Worm (Caenorhabditis elegans) whole organism, L2 larva: ENCODE results near the gene F08D12.7.

ENCODE experiments used
- C34F6.9 ChIP-seq: fragments of 150-350 bp; optimal IDR thresholded peaks from 2 replicates; lab custom pipeline; 2014; ENCODE audit warnings: missing biosample characterization, missing genetic modification characterization
- F13H6.1 ChIP-seq: sonication (generic microtip); optimal IDR thresholded peaks from 2 replicates; lab custom pipeline; 2016; ENCODE audit warnings: missing genetic modification characterization, missing compliant biosample characterization
- R02D3.7 ChIP-seq: fragments of 150-350 bp; optimal IDR thresholded peaks from 2 replicates; lab custom pipeline; 2014; ENCODE audit warnings: missing biosample characterization, missing genetic modification characterization
- ZK546.5 ChIP-seq: sonication (generic microtip); optimal IDR thresholded peaks from 2 replicates; lab custom pipeline; 2017; ENCODE audit warnings: missing biosample characterization, missing genetic modification characterization
- alr-1 ChIP-seq: fragments of 150-350 bp; optimal IDR thresholded peaks from 2 replicates; lab custom pipeline; 2014; ENCODE audit warnings: missing biosample characterization, missing genetic modification characterization
- blmp-1 ChIP-seq: sonication (generic microtip); optimal IDR thresholded peaks from 2 replicates; lab custom pipeline; 2017; ENCODE audit warnings: missing genetic modification characterization, mild to moderate bottlenecking, missing compliant biosample characterization, antibody characterized with exemption, moderate library complexity; ENCODE audit not compliant: insufficient read depth
- ceh-82 ChIP-seq: fragments of 150-350 bp; optimal IDR thresholded peaks from 2 replicates; lab custom pipeline; 2014; ENCODE audit warnings: missing biosample characterization, missing genetic modification characterization
- crh-2 ChIP-seq: sonication (generic microtip); optimal IDR thresholded peaks from 2 replicates; lab custom pipeline; 2017; ENCODE audit warnings: missing biosample characterization, missing genetic modification characterization
- dmd-4 ChIP-seq: sonication (generic microtip); optimal IDR thresholded peaks from 2 replicates; lab custom pipeline; 2017; ENCODE audit warnings: missing biosample characterization, missing genetic modification characterization
- egl-27 ChIP-seq: sonication (generic microtip); optimal IDR thresholded peaks from 3 replicates; lab custom pipeline; 2017; ENCODE audit warnings: missing biosample characterization, missing genetic modification reagents, missing genetic modification characterization
- elt-1 ChIP-seq: fragments of 150-350 bp; optimal IDR thresholded peaks from 2 replicates; lab custom pipeline; 2014; ENCODE audit warnings: missing biosample characterization, missing genetic modification characterization
- fos-1 ChIP-seq: fragments of 150-350 bp; optimal IDR thresholded peaks from 2 replicates; lab custom pipeline; 2014; ENCODE audit warnings: missing biosample characterization, missing genetic modification characterization
- gmeb-1 ChIP-seq: fragments of 150-350 bp; optimal IDR thresholded peaks from 2 replicates; lab custom pipeline; 2014; ENCODE audit warnings: missing biosample characterization, missing genetic modification characterization
- lin-11 ChIP-seq: fragments of 150-350 bp; sonication (generic microtip); optimal IDR thresholded peaks from 2 replicates; lab custom pipeline; 2014; ENCODE audit warnings: missing biosample characterization, missing genetic modification characterization, inconsistent platforms, mixed read lengths
- lin-13 ChIP-seq: fragments of 150-350 bp; optimal IDR thresholded peaks from 2 replicates; lab custom pipeline; 2014; ENCODE audit warnings: missing biosample characterization, missing genetic modification reagents, missing genetic modification characterization
- lin-39 ChIP-seq: fragments of 150-350 bp; optimal IDR thresholded peaks from 2 replicates; lab custom pipeline; 2014; ENCODE audit warnings: missing biosample characterization, missing genetic modification reagents, missing genetic modification characterization
- lsy-2 ChIP-seq, 2 experiments: fragments of 150-350 bp in 1 of 2; sonication (generic microtip) in 1 of 2; optimal IDR thresholded peaks; 2 replicates each; lab custom pipeline; 2014 to 2017; ENCODE audit warnings: missing biosample characterization in 2 of 2, missing genetic modification characterization in 2 of 2
- mbf-1 ChIP-seq: sonication (generic microtip); optimal IDR thresholded peaks from 2 replicates; lab custom pipeline; 2017; ENCODE audit warnings: missing biosample characterization, missing genetic modification characterization
- mdl-1 ChIP-seq, 2 experiments: fragments of 150-350 bp in 1 of 2; sonication (generic microtip) in 1 of 2; optimal IDR thresholded peaks; 2 replicates each; lab custom pipeline; 2017; ENCODE audit warnings: missing biosample characterization in 2 of 2, missing genetic modification characterization in 2 of 2
- nhr-10 ChIP-seq: sonication (generic microtip); optimal IDR thresholded peaks from 2 replicates; lab custom pipeline; 2017; ENCODE audit warnings: missing biosample characterization, missing genetic modification characterization
- nhr-11 ChIP-seq: fragments of 150-350 bp; optimal IDR thresholded peaks from 2 replicates; lab custom pipeline; 2014; ENCODE audit warnings: missing biosample characterization, missing genetic modification characterization
- nhr-129 ChIP-seq: fragments of 150-350 bp; optimal IDR thresholded peaks from 2 replicates; lab custom pipeline; 2014; ENCODE audit warnings: missing biosample characterization, missing genetic modification characterization
- nhr-23 ChIP-seq: fragments of 150-350 bp; optimal IDR thresholded peaks from 2 replicates; lab custom pipeline; 2014; ENCODE audit warnings: missing biosample characterization, missing genetic modification reagents, missing genetic modification characterization
- nhr-237 ChIP-seq: fragments of 150-350 bp; optimal IDR thresholded peaks from 2 replicates; lab custom pipeline; 2014; ENCODE audit warnings: missing biosample characterization, missing genetic modification characterization
- nhr-6 ChIP-seq: fragments of 150-350 bp; optimal IDR thresholded peaks from 2 replicates; lab custom pipeline; 2014; ENCODE audit warnings: missing biosample characterization, missing genetic modification characterization
- nhr-77 ChIP-seq: fragments of 150-350 bp; optimal IDR thresholded peaks from 2 replicates; lab custom pipeline; 2014; ENCODE audit warnings: missing biosample characterization, missing genetic modification characterization
- sem-4 ChIP-seq: fragments of 150-350 bp; optimal IDR thresholded peaks from 2 replicates; lab custom pipeline; 2014; ENCODE audit warnings: missing biosample characterization, missing genetic modification reagents, missing genetic modification characterization
- skn-1 ChIP-seq: sonication (generic microtip); optimal IDR thresholded peaks from 2 replicates; lab custom pipeline; 2017; ENCODE audit warnings: missing biosample characterization, missing genetic modification characterization
- sma-3 ChIP-seq: sonication (generic microtip); optimal IDR thresholded peaks from 2 replicates; lab custom pipeline; 2016; ENCODE audit warnings: missing genetic modification reagents, missing genetic modification characterization, missing compliant biosample characterization
- sma-9 ChIP-seq, 2 experiments: fragments of 150-350 bp in 1 of 2; sonication (generic microtip) in 1 of 2; optimal IDR thresholded peaks; 2 replicates each; lab custom pipeline; 2014 to 2016; ENCODE audit warnings: missing genetic modification characterization in 2 of 2, mild to moderate bottlenecking in 1 of 2, missing biosample characterization in 1 of 2, missing compliant biosample characterization in 1 of 2, missing genetic modification reagents in 1 of 2, moderate library complexity in 1 of 2
- snpc-4 ChIP-seq: fragments of 150-350 bp; optimal IDR thresholded peaks from 2 replicates; lab custom pipeline; 2014; ENCODE audit warnings: missing biosample characterization, missing genetic modification characterization
- unc-39 ChIP-seq: fragments of 150-350 bp; optimal IDR thresholded peaks from 2 replicates; lab custom pipeline; 2014; ENCODE audit warnings: missing biosample characterization, missing genetic modification characterization
- unc-55 ChIP-seq: fragments of 150-350 bp; sonication (generic microtip); optimal IDR thresholded peaks from 3 replicates; lab custom pipeline; 2014; ENCODE audit warnings: missing biosample characterization, missing genetic modification reagents, missing genetic modification characterization
- unc-62 ChIP-seq: fragments of 150-350 bp; optimal IDR thresholded peaks from 2 replicates; lab custom pipeline; 2014; ENCODE audit warnings: missing biosample characterization, missing genetic modification reagents, missing genetic modification characterization
- zag-1 ChIP-seq: fragments of 150-350 bp; optimal IDR thresholded peaks from 2 replicates; lab custom pipeline; 2014; ENCODE audit warnings: missing biosample characterization, missing genetic modification characterization
- ztf-1 ChIP-seq: fragments of 200-800 bp; sonication (Bioruptor generic); conservative IDR thresholded peaks from 2 replicates; pipeline ENCODE4 v1.3.6; 2022; ENCODE audit warnings: missing genetic modification characterization, missing compliant biosample characterization

F08D12.7 gene

ce11 chrII:2739619-2740018, 29.3 kb downstream of the F08D12.7 start, which contains the start of gene T05A8.6:
T05A8.6 (minus strand) TSS chrII:2739719.
- no peak for TF ChIP-seq C34F6.9
- TF ChIP-seq ceh-82, result no peak
- no peak for TF ChIP-seq F13H6.1 (tag; lab: Kevin White, UChicago)
- TF ChIP-seq sma-9 (GFP tag; optimal IDR thresholded peaks at IDR 0.05; lab: Kevin White, UChicago), result no peak
- TF ChIP-seq sma-9 (tag; optimal IDR thresholded peaks at IDR 0.05; lab: Kevin White, UChicago), result no peak
- no peak for TF ChIP-seq dmd-4 (tag; lab: Kevin White, UChicago)
- TF ChIP-seq nhr-6 (tag; lab: Kevin White, UChicago), result no peak
- no peak for TF ChIP-seq nhr-237 (tag; lab: Kevin White, UChicago)
- no peak for TF ChIP-seq nhr-10 (tag; lab: Kevin White, UChicago)
- TF ChIP-seq skn-1, result no peak
- no peak for TF ChIP-seq unc-62
- no peak for TF ChIP-seq lsy-2 (tag; optimal IDR thresholded peaks at IDR 0.05; lab: Kevin White, UChicago)
- TF ChIP-seq ztf-1, result no peak
- TF ChIP-seq gmeb-1 (tag; lab: Kevin White, UChicago), result no peak
- no peak for TF ChIP-seq egl-27 (tag; lab: Kevin White, UChicago)
- no peak for TF ChIP-seq elt-1 (tag; lab: Kevin White, UChicago)

- TF ChIP-seq mbf-1 (tag; lab: Kevin White, UChicago), result no peak
- no peak for TF ChIP-seq lsy-2 (tag; optimal IDR thresholded peaks at IDR 0.05; lab: Kevin White, UChicago)
- no peak for TF ChIP-seq skn-1
- TF ChIP-seq gmeb-1 (tag; lab: Kevin White, UChicago), result no peak
- TF ChIP-seq blmp-1, result no peak
- no peak for TF ChIP-seq unc-55 (GFP tag; lab: Kevin White, UChicago)
- TF ChIP-seq C34F6.9, result no peak
- TF ChIP-seq snpc-4 (tag; lab: Kevin White, UChicago), result no peak
- TF ChIP-seq unc-39 (tag; lab: Kevin White, UChicago), result no peak
- no peak for TF ChIP-seq nhr-77 (tag; lab: Kevin White, UChicago)
- TF ChIP-seq F13H6.1 (tag; lab: Kevin White, UChicago), result no peak
Measured at ce11 chrII:2736938-2737337, 32.0 kb downstream of the F08D12.7 start.

ce11 chrII:2736156-2736728, 32.7 kb downstream of the F08D12.7 start, which contains the start of gene T05A8.8:
T05A8.8 (plus strand) TSS chrII:2736678.
- no peak for TF ChIP-seq alr-1 (tag; lab: Kevin White, UChicago)
- TF ChIP-seq lin-39 (tag; lab: Kevin White, UChicago), result no peak

ce11 chrII:2735644-2736043, 33.3 kb downstream of the F08D12.7 start:
- no peak for TF ChIP-seq dmd-4 (tag; lab: Kevin White, UChicago)
- TF ChIP-seq lsy-2 (tag; optimal IDR thresholded peaks at IDR 0.05; lab: Kevin White, UChicago), result no peak
- TF ChIP-seq fos-1 (tag; lab: Kevin White, UChicago), result no peak
- TF ChIP-seq snpc-4 (tag; lab: Kevin White, UChicago), result no peak
- no peak for TF ChIP-seq lin-13 (GFP tag; lab: Kevin White, UChicago)
- TF ChIP-seq egl-27 (tag; lab: Kevin White, UChicago), result no peak
- TF ChIP-seq ceh-82, result no peak
- no peak for TF ChIP-seq crh-2 (tag; lab: Kevin White, UChicago)
- TF ChIP-seq lin-11 (tag; lab: Kevin White, UChicago), result no peak
- TF ChIP-seq nhr-11 (tag; lab: Kevin White, UChicago), result no peak
- no peak for TF ChIP-seq sma-3 (GFP tag; lab: Kevin White, UChicago)
- TF ChIP-seq zag-1 (tag; lab: Kevin White, UChicago), result no peak
- TF ChIP-seq ztf-1, result no peak
- TF ChIP-seq mdl-1 (tag; optimal IDR thresholded peaks at IDR 0.05; lab: Kevin White, UChicago), result no peak

ce11 chrII:2735192-2735591, 33.7 kb downstream of the F08D12.7 start, which contains the start of gene wdr-31:
wdr-31 (minus strand) TSS chrII:2735292.
- TF ChIP-seq ztf-1 (no peak), sma-3 (GFP tag; lab: Kevin White, UChicago) (no peak), nhr-23 (tag; lab: Kevin White, UChicago) (no peak), R02D3.7 (no peak), ZK546.5 (no peak), sem-4 (tag; lab: Kevin White, UChicago) (no peak), nhr-237 (tag; lab: Kevin White, UChicago) (no peak), nhr-129 (tag; lab: Kevin White, UChicago) (no peak)
